Fruit fly (Drosophila melanogaster): Measurements from ENCODE around the gene CG3225.

- TF ChIP-seq usp (GFP tag; optimal IDR thresholded peaks at IDR 0.05) (no peak), CG8478 (optimal IDR thresholded peaks at IDR 0.05) (no peak), psq (optimal IDR thresholded peaks at IDR 0.05) (no peak)
Measured at dm6 chr2L:4850356-4850755, 32.3 kb upstream of the CG3225 start, which contains the start of the genes mRpS2 and Mon1.
